Fruit fly (Drosophila melanogaster) whole organism, embryonic: ENCODE results near the gene CG5828.

ENCODE experiments used
- Blimp-1 ChIP-seq: fragments of 200-800 bp; sonication (Bioruptor generic); optimal IDR thresholded peaks from 3 replicates; lab custom pipeline; 2018; ENCODE audit warnings: missing biosample characterization, missing genetic modification characterization, mild to moderate bottlenecking, moderate library complexity, missing genetic modification reagents
- CG11723 ChIP-seq: fragments of 200-800 bp; sonication (Bioruptor generic); optimal IDR thresholded peaks from 2 replicates; lab custom pipeline; 2017; ENCODE audit warnings: missing biosample characterization, mild to moderate bottlenecking, missing genetic modification characterization
- CG12236 ChIP-seq: fragments of 200-800 bp; sonication (Bioruptor generic); optimal IDR thresholded peaks from 2 replicates; lab custom pipeline; 2016; ENCODE audit warnings: missing biosample characterization, missing genetic modification characterization
- CG12659 ChIP-seq: fragments of 200-800 bp; sonication (Bioruptor generic); optimal IDR thresholded peaks from 3 replicates; lab custom pipeline; 2017; ENCODE audit warnings: mild to moderate bottlenecking, missing biosample characterization, missing genetic modification reagents, missing genetic modification characterization
- CG13296 ChIP-seq: fragments of 200-800 bp; sonication (Bioruptor generic); optimal IDR thresholded peaks from 3 replicates; lab custom pipeline; 2018; ENCODE audit warnings: missing biosample characterization, mild to moderate bottlenecking, missing genetic modification characterization
- CG15514 ChIP-seq: fragments of 200-800 bp; sonication (Bioruptor generic); optimal IDR thresholded peaks from 3 replicates; lab custom pipeline; 2017; ENCODE audit warnings: missing biosample characterization, missing genetic modification characterization, mild to moderate bottlenecking, moderate library complexity, missing genetic modification reagents
- CG17328 ChIP-seq: fragments of 200-800 bp; sonication (Bioruptor generic); IDR thresholded peaks from 2 replicates; pipeline ENCODE4 v1.3.6; 2022; ENCODE audit warnings: missing biosample characterization, missing genetic modification characterization
- CG17612 ChIP-seq: fragments of 200-800 bp; sonication (Bioruptor generic); IDR thresholded peaks from 2 replicates; pipeline ENCODE4 v1.3.6; 2022; ENCODE audit warnings: missing biosample characterization, missing genetic modification characterization
- CG17912 ChIP-seq: fragments of 200-800 bp; sonication (Bioruptor generic); optimal IDR thresholded peaks from 2 replicates; lab custom pipeline; 2018; ENCODE audit warnings: missing biosample characterization, mild to moderate bottlenecking, missing genetic modification characterization
- CG18011 ChIP-seq: fragments of 200-800 bp; sonication (Bioruptor generic); optimal IDR thresholded peaks from 2 replicates; lab custom pipeline; 2017; ENCODE audit warnings: missing biosample characterization, missing genetic modification characterization, mild to moderate bottlenecking, moderate library complexity, missing genotype
- CG33213 ChIP-seq: fragments of 200-800 bp; sonication (Bioruptor generic); optimal IDR thresholded peaks from 3 replicates; lab custom pipeline; 2016; ENCODE audit warnings: missing biosample characterization, missing genetic modification characterization
- CG34376 ChIP-seq: fragments of 200-800 bp; sonication (Bioruptor generic); optimal IDR thresholded peaks from 2 replicates; lab custom pipeline; 2018; ENCODE audit warnings: missing biosample characterization, mild to moderate bottlenecking, missing genetic modification characterization
- CG8944 ChIP-seq: fragments of 200-800 bp; sonication (Bioruptor generic); optimal IDR thresholded peaks from 3 replicates; lab custom pipeline; 2016; ENCODE audit warnings: missing biosample characterization, missing genetic modification characterization
- CrebB ChIP-seq: fragments of 200-800 bp; sonication (Bioruptor generic); optimal IDR thresholded peaks from 3 replicates; lab custom pipeline; 2018; ENCODE audit warnings: missing biosample characterization, mild to moderate bottlenecking, missing genetic modification characterization
- Deaf1 ChIP-seq: fragments of 200-800 bp; optimal IDR thresholded peaks from 3 replicates; lab custom pipeline; 2019; ENCODE audit warnings: missing biosample characterization, mild to moderate bottlenecking, missing genetic modification characterization, moderate library complexity
- ERR ChIP-seq: fragments of 200-800 bp; sonication (Bioruptor generic); optimal IDR thresholded peaks from 2 replicates; lab custom pipeline; 2016; ENCODE audit warnings: missing biosample characterization, missing genetic modification characterization
- Fer3 ChIP-seq: fragments of 200-800 bp; sonication (Bioruptor generic); optimal IDR thresholded peaks from 2 replicates; lab custom pipeline; 2018; ENCODE audit warnings: missing biosample characterization, mild to moderate bottlenecking, missing genetic modification characterization, moderate library complexity
- HHEX ChIP-seq: fragments of 200-800 bp; sonication (Bioruptor generic); optimal IDR thresholded peaks from 3 replicates; lab custom pipeline; 2017; ENCODE audit warnings: missing biosample characterization, mild to moderate bottlenecking, missing genetic modification characterization, missing genetic modification reagents
- HLH3B ChIP-seq: fragments of 200-800 bp; sonication (Bioruptor generic); IDR thresholded peaks from 2 replicates; pipeline ENCODE4 v1.3.6; 2022; ENCODE audit warnings: missing biosample characterization, missing genetic modification characterization
- HLH4C ChIP-seq: fragments of 200-800 bp; sonication (Bioruptor generic); IDR thresholded peaks from 3 replicates; pipeline ENCODE4 v1.3.6; 2022; ENCODE audit warnings: missing biosample characterization, missing genetic modification characterization; ENCODE audit not compliant: partially characterized antibody
- Lim3 ChIP-seq: fragments of 200-800 bp; sonication (Bioruptor generic); IDR thresholded peaks from 2 replicates; pipeline ENCODE4 v1.3.6; 2022; ENCODE audit warnings: missing biosample characterization, missing genetic modification characterization
- Med ChIP-seq: fragments of 200-800 bp; sonication (Bioruptor generic); peaks from one replicate; lab custom pipeline; 2016; ENCODE audit warnings: missing biosample characterization, missing genetic modification characterization, mild to moderate bottlenecking, inconsistent platforms, moderate library complexity
- Oaz ChIP-seq: fragments of 200-800 bp; sonication (Bioruptor generic); IDR thresholded peaks from 2 replicates; pipeline ENCODE4 v1.3.6; 2022; ENCODE audit warnings: missing biosample characterization, missing genetic modification characterization
- Ravus ChIP-seq: fragments of 200-800 bp; sonication (Bioruptor generic); IDR thresholded peaks from 2 replicates; pipeline ENCODE4 v1.3.6; 2022; ENCODE audit warnings: missing biosample characterization, missing genetic modification characterization
- Rx ChIP-seq: fragments of 200-800 bp; sonication (Bioruptor generic); IDR thresholded peaks from 2 replicates; pipeline ENCODE4 v1.3.6; 2022; ENCODE audit warnings: missing biosample characterization, missing genetic modification characterization
- Six4 ChIP-seq: fragments of 200-800 bp; sonication (Bioruptor generic); optimal IDR thresholded peaks from 2 replicates; lab custom pipeline; 2016; ENCODE audit warnings: missing biosample characterization, missing genetic modification characterization
- Usf ChIP-seq: fragments of 200-800 bp; sonication (Bioruptor generic); optimal IDR thresholded peaks from 2 replicates; lab custom pipeline; 2017; ENCODE audit warnings: missing genotype, missing biosample characterization, missing genetic modification characterization
- Xbp1 ChIP-seq: fragments of 200-800 bp; sonication (Bioruptor generic); optimal IDR thresholded peaks from 3 replicates; lab custom pipeline; 2016; ENCODE audit warnings: missing biosample characterization, mild to moderate bottlenecking, missing genetic modification characterization
- btn ChIP-seq: fragments of 200-800 bp; sonication (Bioruptor generic); optimal IDR thresholded peaks from 2 replicates; lab custom pipeline; 2016; ENCODE audit warnings: missing biosample characterization, missing genetic modification characterization
- cg ChIP-seq: fragments of 200-800 bp; sonication (Bioruptor generic); optimal IDR thresholded peaks from 3 replicates; lab custom pipeline; 2019; ENCODE audit warnings: missing biosample characterization, mild to moderate bottlenecking, missing genetic modification characterization, moderate library complexity
- chinmo ChIP-seq: fragments of 200-800 bp; sonication (Bioruptor generic); IDR thresholded peaks from 4 replicates; pipeline ENCODE4 v1.3.6; 2022; ENCODE audit warnings: missing biosample characterization, missing genetic modification characterization; ENCODE audit not compliant: partially characterized antibody
- ci ChIP-seq: fragments of 200-800 bp; sonication (Bioruptor generic); IDR thresholded peaks from 3 replicates; pipeline ENCODE4 v1.3.6; 2022; ENCODE audit warnings: missing biosample characterization, missing genetic modification characterization
- cwo ChIP-seq: fragments of 200-800 bp; sonication (Bioruptor generic); optimal IDR thresholded peaks from 3 replicates; lab custom pipeline; 2017; ENCODE audit warnings: missing biosample characterization, missing genetic modification characterization, mild to moderate bottlenecking, moderate library complexity, missing genetic modification reagents
- eve ChIP-seq, 2 experiments: fragments of >200 bp; optimal IDR thresholded peaks; 2 replicates each; lab custom pipeline; 2017; ENCODE audit warnings: missing biosample characterization in 2 of 2, missing genetic modification characterization in 2 of 2
- exex ChIP-seq: fragments of 200-800 bp; sonication (Bioruptor generic); optimal IDR thresholded peaks from 4 replicates; lab custom pipeline; 2018; ENCODE audit warnings: missing biosample characterization, mild to moderate bottlenecking, missing genetic modification characterization, moderate library complexity
- gro ChIP-seq: fragments of 200-800 bp; sonication (Bioruptor generic); optimal IDR thresholded peaks from 2 replicates; lab custom pipeline; 2016; ENCODE audit warnings: missing biosample characterization, missing genetic modification characterization
- hb ChIP-seq: fragments of 200-800 bp; sonication (Bioruptor generic); IDR thresholded peaks from 3 replicates; pipeline ENCODE4 v1.3.6; 2022; ENCODE audit warnings: missing biosample characterization, missing genetic modification characterization; ENCODE audit not compliant: partially characterized antibody
- her ChIP-seq: fragments of 200-800 bp; sonication (Bioruptor generic); optimal IDR thresholded peaks from 2 replicates; lab custom pipeline; 2016; ENCODE audit warnings: missing biosample characterization, missing genetic modification characterization
- jigr1 ChIP-seq: fragments of 200-800 bp; sonication (Bioruptor generic); IDR thresholded peaks from 3 replicates; pipeline ENCODE4 v1.3.6; 2022; ENCODE audit warnings: missing biosample characterization, missing genetic modification characterization
- knrl ChIP-seq: fragments of 200-800 bp; sonication (Bioruptor generic); IDR thresholded peaks from 3 replicates; pipeline ENCODE4 v1.3.6; 2022; ENCODE audit warnings: missing biosample characterization, missing genetic modification characterization; ENCODE audit not compliant: partially characterized antibody
- mam ChIP-seq: fragments of 200-800 bp; sonication (Bioruptor generic); optimal IDR thresholded peaks from 3 replicates; lab custom pipeline; 2016; ENCODE audit warnings: missing biosample characterization, missing genetic modification characterization
- otp ChIP-seq: fragments of 200-800 bp; sonication (Bioruptor generic); IDR thresholded peaks from 3 replicates; pipeline ENCODE4, ENCODE4 v1.3.6; 2022; ENCODE audit warnings: missing biosample characterization, missing genetic modification characterization
- phol ChIP-seq: fragments of 200-800 bp; sonication (Bioruptor generic); optimal IDR thresholded peaks from 3 replicates; lab custom pipeline; 2018; ENCODE audit warnings: missing biosample characterization, mild to moderate bottlenecking, missing genetic modification characterization, moderate library complexity
- prd ChIP-seq, 3 experiments: fragments of >200 bp in 2 of 3; fragments of 200-800 bp in 1 of 3; sonication (Bioruptor generic) in 1 of 3; optimal IDR thresholded peaks in 2 of 3; IDR thresholded peaks in 1 of 3; 2 replicates in 2 of 3; 3 replicates in 1 of 3; pipeline versions ENCODE4 v1.3.6 to Lab custom; 2017 to 2022; ENCODE audit warnings: missing biosample characterization in 1 of 3, missing genetic modification characterization in 1 of 3
- scrt ChIP-seq: fragments of 200-800 bp; sonication (Bioruptor generic); optimal IDR thresholded peaks from 2 replicates; lab custom pipeline; 2018; ENCODE audit warnings: missing biosample characterization, mild to moderate bottlenecking, missing genetic modification characterization, moderate library complexity
- slp2 ChIP-seq: fragments of 200-800 bp; sonication (Bioruptor generic); optimal IDR thresholded peaks from 2 replicates; lab custom pipeline; 2016; ENCODE audit warnings: missing biosample characterization, missing genetic modification characterization
- sob ChIP-seq: fragments of 200-800 bp; sonication (Bioruptor generic); IDR thresholded peaks from 2 replicates; pipeline ENCODE4 v1.3.6; 2022; ENCODE audit warnings: missing biosample characterization, missing genetic modification characterization
- ssp ChIP-seq: fragments of 200-800 bp; sonication (Bioruptor generic); IDR thresholded peaks from 2 replicates; pipeline ENCODE4 v1.3.6; 2022; ENCODE audit warnings: missing biosample characterization, missing genetic modification characterization
- tin ChIP-seq: fragments of 200-800 bp; sonication (Bioruptor generic); optimal IDR thresholded peaks from 3 replicates; lab custom pipeline; 2016; ENCODE audit warnings: missing biosample characterization, missing genetic modification characterization
- ttk ChIP-seq: fragments of 200-800 bp; sonication (Bioruptor generic); IDR thresholded peaks from 2 replicates; pipeline ENCODE4 v2.1.2; 2022; ENCODE audit warnings: missing biosample characterization, missing genetic modification characterization

Gene CG5828

dm6 chr2L:5062799-5063404 lies 30.9 kb upstream of the CG5828 start (continued):
- TF ChIP-seq cwo (GFP tag; lab: Kevin White, UChicago) (no peak), CG17612 (GFP tag; lab: Robert Waterston, UW) (no peak), CG12236 (no peak), CG15514 (peak; percentile 66), Six4 (GFP tag; lab: Kevin White, UChicago) (no peak), HLH3B (GFP tag; lab: Robert Waterston, UW) (no peak), HLH4C (GFP tag; lab: Robert Waterston, UW) (no peak), CG13296 (GFP tag; lab: Kevin White, UChicago) (no peak), ERR (no peak), sob (GFP tag; lab: Robert Waterston, UW) (no peak), Usf (GFP tag; lab: Kevin White, UChicago) (no peak), Blimp-1 (GFP tag; lab: Kevin White, UChicago) (no peak), otp (no peak), Oaz (GFP tag; lab: Robert Waterston, UW) (no peak), knrl (no peak), her (GFP tag; lab: Kevin White, UChicago) (no peak), mam (GFP tag; lab: Kevin White, UChicago) (no peak), tin (no peak), CG17912 (GFP tag; lab: Kevin White, UChicago) (no peak), btn (GFP tag; lab: Kevin White, UChicago) (no peak), CG33213 (no peak), CG11723 (GFP tag; lab: Kevin White, UChicago) (no peak), Fer3 (tag; lab: Kevin White, UChicago) (no peak), Deaf1 (tag; lab: Kevin White, UChicago) (peak; percentile 41), CG12659 (GFP tag; lab: Kevin White, UChicago) (no peak), CG34376 (GFP tag; lab: Kevin White, UChicago) (peak; percentile 26), slp2 (GFP tag; lab: Kevin White, UChicago) (no peak), gro (GFP tag; lab: Kevin White, UChicago) (no peak), CrebB (tag; lab: Kevin White, UChicago) (no peak), exex (tag; lab: Kevin White, UChicago) (no peak), hb (peak; percentile 22; the same call in 1 of the 3 replicates), cg (GFP tag; lab: Kevin White, UChicago) (no peak), chinmo (GFP tag; lab: Robert Waterston, UW) (0 out of 4 replicates have a peak, but pooled peaks have one; percentile 55), Xbp1 (GFP tag; lab: Kevin White, UChicago) (no peak), ci (GFP tag; lab: Robert Waterston, UW) (0 out of 3 replicates have a peak, but pooled peaks have one; percentile 43), prd (optimal IDR thresholded peaks at IDR 0.05; lab: Kevin White, UChicago) (no peak), prd (GFP tag; IDR thresholded peaks at IDR 0.05; lab: Robert Waterston, UW) (0 out of 3 replicates have a peak, but pooled peaks have one; percentile 36), ttk (GFP tag; lab: Robert Waterston, UW) (no peak), Ravus (GFP tag; lab: Robert Waterston, UW) (no peak), eve (GFP tag; optimal IDR thresholded peaks at IDR 0.05; lab: Kevin White, UChicago) (no peak), Rx (GFP tag; lab: Robert Waterston, UW) (no peak), CG17328 (GFP tag; lab: Robert Waterston, UW) (no peak), ssp (GFP tag; lab: Robert Waterston, UW) (no peak), CG8944 (no peak), phol (tag; lab: Kevin White, UChicago) (no peak), Lim3 (no peak), HHEX (GFP tag; lab: Kevin White, UChicago) (no peak), Med (GFP tag; lab: Kevin White, UChicago) (peak; percentile 64), scrt (GFP tag; lab: Kevin White, UChicago) (peak; percentile 23), jigr1 (GFP tag; lab: Robert Waterston, UW) (no peak), CG18011 (GFP tag; lab: Kevin White, UChicago) (no peak)
